Fruit fly (Drosophila melanogaster) whole organism, prepupa: ENCODE measurements around the gene mex1.

Experiments used
- CG3919 ChIP-seq: fragments of 200-800 bp; sonication (Bioruptor generic); optimal IDR thresholded peaks from 3 replicates; lab custom pipeline; 2016; ENCODE audit warnings: missing biosample characterization, missing genetic modification characterization
- CG6276 ChIP-seq: fragments of 200-800 bp; sonication (Bioruptor generic); optimal IDR thresholded peaks from 2 replicates; lab custom pipeline; 2017; ENCODE audit warnings: missing biosample characterization, mild to moderate bottlenecking, missing genetic modification characterization
- CG6854 ChIP-seq: fragments of 200-800 bp; sonication (Bioruptor generic); optimal IDR thresholded peaks from 2 replicates; lab custom pipeline; 2017; ENCODE audit warnings: missing biosample characterization, mild to moderate bottlenecking, missing genetic modification characterization

DNA sequence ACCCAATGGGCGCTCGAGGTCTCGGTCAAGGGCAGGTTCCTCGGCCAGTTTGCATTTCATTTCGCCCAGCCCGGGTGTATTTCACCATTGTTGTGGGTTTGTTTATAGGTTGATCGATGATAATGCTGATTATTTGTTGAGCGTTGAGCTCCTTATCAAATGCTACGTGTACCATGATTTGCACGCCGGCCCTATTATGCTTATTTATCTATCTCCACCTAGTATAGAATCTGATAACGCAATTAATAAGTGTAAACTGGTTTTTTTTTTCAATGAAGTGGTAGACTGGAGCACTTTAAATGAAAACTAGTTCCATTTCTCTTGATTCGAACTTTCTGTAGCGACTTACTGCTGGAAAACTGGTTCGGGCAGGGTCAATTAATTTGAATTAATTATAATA lies 17.1 kb downstream of the mex1 start:
- TF ChIP-seq CG6854 (GFP tag; lab: Kevin White, UChicago) (no peak), CG3919 (no peak), CG6276 (GFP tag; lab: Kevin White, UChicago) (no peak)
